Worm (Caenorhabditis elegans) whole organism, L4 larva: Measurements from ENCODE around the gene C33F10.1.

Source experiments
- F26F4.8 ChIP-seq: fragments of 200-800 bp; sonication (Bioruptor generic); conservative IDR thresholded peaks from 2 replicates; pipeline ENCODE4 v1.3.6; 2022; ENCODE audit warnings: missing genetic modification characterization, missing compliant biosample characterization
- F44E2.7 ChIP-seq: fragments of 200-800 bp; sonication (Bioruptor generic); IDR thresholded peaks from 2 replicates; pipeline ENCODE4 v2.1.2; 2022; ENCODE audit warnings: missing genetic modification characterization, missing compliant biosample characterization
- F49E8.2 ChIP-seq: sonication (generic microtip); optimal IDR thresholded peaks from 2 replicates; lab custom pipeline; 2016; ENCODE audit warnings: missing compliant biosample characterization, mild to moderate bottlenecking, missing genetic modification characterization, borderline replicate concordance
- R02D3.7 ChIP-seq: fragments of 150-350 bp; sonication (generic microtip); optimal IDR thresholded peaks from 3 replicates; lab custom pipeline; 2014; ENCODE audit warnings: missing biosample characterization, missing genetic modification characterization
- Y48G9A.11 ChIP-seq: fragments of 200-800 bp; sonication (Bioruptor generic); IDR thresholded peaks from 2 replicates; pipeline ENCODE4 v1.3.6; 2022; ENCODE audit warnings: missing genetic modification reagents, missing genetic modification characterization, missing compliant biosample characterization
- Y75B8A.6 ChIP-seq: fragments of 200-800 bp; sonication (Bioruptor generic); IDR thresholded peaks from 2 replicates; pipeline ENCODE4 v1.3.6; 2022; ENCODE audit warnings: missing genetic modification reagents, missing genetic modification characterization, missing compliant biosample characterization
- ZK337.2 ChIP-seq: fragments of 200-800 bp; sonication (Bioruptor generic); IDR thresholded peaks from 2 replicates; pipeline ENCODE4 v1.3.6; 2022; ENCODE audit warnings: missing genetic modification reagents, missing genetic modification characterization, missing compliant biosample characterization
- aha-1 ChIP-seq: fragments of 150-350 bp; peaks from one replicate; lab custom pipeline; 2014; ENCODE audit warnings: missing biosample characterization, missing genetic modification characterization
- aly-2 ChIP-seq: sonication (generic microtip); optimal IDR thresholded peaks from 2 replicates; lab custom pipeline; 2018; ENCODE audit warnings: missing biosample characterization, missing genetic modification characterization
- arid-1 ChIP-seq: fragments of 200-800 bp; sonication (Bioruptor generic); conservative IDR thresholded peaks from 2 replicates; pipeline ENCODE4 v1.3.6; 2022; ENCODE audit warnings: missing genetic modification reagents, missing genetic modification characterization, missing compliant biosample characterization
- attf-4 ChIP-seq: sonication (generic microtip); optimal IDR thresholded peaks from 3 replicates; lab custom pipeline; 2017; ENCODE audit warnings: missing biosample characterization, missing genetic modification characterization
- ceh-62 ChIP-seq: sonication (generic microtip); optimal IDR thresholded peaks from 2 replicates; lab custom pipeline; 2017; ENCODE audit warnings: missing biosample characterization, missing genetic modification characterization
- ces-1 ChIP-seq: fragments of 150-350 bp; sonication (generic microtip); optimal IDR thresholded peaks from 4 replicates; lab custom pipeline; 2014; ENCODE audit warnings: missing biosample characterization, missing genetic modification reagents, missing genetic modification characterization
- cey-2 ChIP-seq: sonication (generic microtip); optimal IDR thresholded peaks from 3 replicates; lab custom pipeline; 2017; ENCODE audit warnings: missing genetic modification characterization, mild to moderate bottlenecking, missing compliant biosample characterization, antibody characterized with exemption, borderline replicate concordance; ENCODE audit not compliant: insufficient read depth
- ctbp-1 ChIP-seq: fragments of 200-800 bp; sonication (Bioruptor generic); IDR thresholded peaks from 2 replicates; pipeline ENCODE4 v1.3.6; 2022; ENCODE audit warnings: missing genetic modification reagents, missing genetic modification characterization, missing compliant biosample characterization
- daf-16 ChIP-seq, 3 experiments: sonication (generic microtip); optimal IDR thresholded peaks; 2 replicates each; lab custom pipeline; 2016 to 2017; ENCODE audit warnings: missing genetic modification characterization in 3 of 3, missing genetic modification reagents in 3 of 3, mild to moderate bottlenecking in 2 of 3, missing compliant biosample characterization in 2 of 3, missing biosample characterization in 1 of 3, moderate library complexity in 1 of 3
- dmd-8 ChIP-seq: fragments of 200-800 bp; sonication (Bioruptor generic); IDR thresholded peaks from 2 replicates; pipeline ENCODE4 v1.3.6; 2022; ENCODE audit warnings: missing genetic modification characterization, missing compliant biosample characterization
- dmd-9 ChIP-seq: fragments of 200-800 bp; sonication (Bioruptor generic); IDR thresholded peaks from 2 replicates; pipeline ENCODE4 v1.3.6; 2022; ENCODE audit warnings: missing genetic modification reagents, missing genetic modification characterization, missing compliant biosample characterization
- dpl-1 ChIP-seq: fragments of 150-350 bp; optimal IDR thresholded peaks from 2 replicates; lab custom pipeline; 2014; ENCODE audit warnings: missing biosample characterization, missing genetic modification reagents, missing genetic modification characterization
- duxl-1 ChIP-seq: sonication (generic microtip); optimal IDR thresholded peaks from 2 replicates; lab custom pipeline; 2016; ENCODE audit warnings: mild to moderate bottlenecking, missing genetic modification characterization, moderate library complexity, missing compliant biosample characterization; ENCODE audit not compliant: poor library complexity
- fkh-10 ChIP-seq: fragments of 150-350 bp; optimal IDR thresholded peaks from 2 replicates; lab custom pipeline; 2014; ENCODE audit warnings: missing biosample characterization, missing genetic modification reagents, missing genetic modification characterization
- gei-8 ChIP-seq: fragments of 200-800 bp; sonication (Bioruptor generic); optimal IDR thresholded peaks from 2 replicates; lab custom pipeline; 2018; ENCODE audit warnings: mild to moderate bottlenecking, missing genetic modification characterization, missing compliant biosample characterization
- hif-1 ChIP-seq, 2 experiments: sonication (generic microtip); optimal IDR thresholded peaks; 2 replicates each; lab custom pipeline; 2016 to 2017; ENCODE audit warnings: missing compliant biosample characterization in 2 of 2, missing genetic modification characterization in 2 of 2, missing genetic modification reagents in 2 of 2, missing genotype in 2 of 2, mild to moderate bottlenecking in 1 of 2
- hlh-30 ChIP-seq: sonication (generic microtip); optimal IDR thresholded peaks from 2 replicates; lab custom pipeline; 2017; ENCODE audit warnings: antibody characterized with exemption, mild to moderate bottlenecking, missing genetic modification characterization, missing compliant biosample characterization; ENCODE audit not compliant: insufficient read depth
- hmg-1.1 ChIP-seq: fragments of 200-800 bp; sonication (Bioruptor generic); IDR thresholded peaks from 2 replicates; pipeline ENCODE4 v1.3.6; 2022; ENCODE audit warnings: missing genetic modification reagents, missing genetic modification characterization, missing compliant biosample characterization
- lin-13 ChIP-seq: fragments of 150-350 bp; optimal IDR thresholded peaks from 2 replicates; lab custom pipeline; 2014; ENCODE audit warnings: missing biosample characterization, missing genetic modification reagents, missing genetic modification characterization
- lin-15B ChIP-seq: fragments of 150-350 bp; sonication (generic microtip); optimal IDR thresholded peaks from 3 replicates; lab custom pipeline; 2014; ENCODE audit warnings: missing biosample characterization, missing genetic modification characterization
- lin-38 ChIP-seq: fragments of 200-800 bp; sonication (Bioruptor generic); IDR thresholded peaks from 2 replicates; pipeline ENCODE4 v1.3.6; 2022; ENCODE audit warnings: missing genetic modification reagents, missing genetic modification characterization, missing compliant biosample characterization
- madf-5 ChIP-seq, 2 experiments: fragments of 200-800 bp; sonication (Bioruptor generic); IDR thresholded peaks; 2 replicates each; pipeline ENCODE4 v1.3.6; 2022; ENCODE audit warnings: missing compliant biosample characterization in 2 of 2, missing genetic modification characterization in 2 of 2
- madf-9 ChIP-seq: fragments of 200-800 bp; sonication (Bioruptor generic); conservative IDR thresholded peaks from 2 replicates; pipeline ENCODE4 v1.3.6; 2022; ENCODE audit warnings: missing genetic modification reagents, missing genetic modification characterization, missing compliant biosample characterization
- mdl-1 ChIP-seq, 2 experiments: fragments of 150-350 bp in 1 of 2; sonication (generic microtip) in 1 of 2; optimal IDR thresholded peaks; 2 replicates each; lab custom pipeline; 2014 to 2017; ENCODE audit warnings: missing biosample characterization in 2 of 2, missing genetic modification characterization in 2 of 2
- mdt-29 ChIP-seq: fragments of 200-800 bp; sonication (Bioruptor generic); IDR thresholded peaks from 2 replicates; pipeline ENCODE4 v1.3.6; 2022; ENCODE audit warnings: missing genetic modification reagents, missing genetic modification characterization, missing compliant biosample characterization
- mes-2 ChIP-seq: sonication (generic microtip); optimal IDR thresholded peaks from 2 replicates; lab custom pipeline; 2016; ENCODE audit warnings: missing genotype, mild to moderate bottlenecking, missing genetic modification characterization, missing compliant biosample characterization; ENCODE audit not compliant: poor library complexity, severe bottlenecking
- mxl-2 ChIP-seq: fragments of 200-800 bp; sonication (Bioruptor generic); conservative IDR thresholded peaks from 2 replicates; pipeline ENCODE4 v1.3.6; 2022; ENCODE audit warnings: missing genetic modification reagents, missing genetic modification characterization, missing compliant biosample characterization
- mxl-3 ChIP-seq: fragments of 200-800 bp; sonication (Bioruptor generic); optimal IDR thresholded peaks from 2 replicates; lab custom pipeline; 2018; ENCODE audit warnings: mild to moderate bottlenecking, missing genetic modification characterization, missing compliant biosample characterization
- nhr-10 ChIP-seq: fragments of 150-350 bp; optimal IDR thresholded peaks from 2 replicates; lab custom pipeline; 2014; ENCODE audit warnings: missing biosample characterization, missing genetic modification characterization
- nhr-102 ChIP-seq: sonication (generic microtip); optimal IDR thresholded peaks from 2 replicates; lab custom pipeline; 2016; ENCODE audit warnings: mild to moderate bottlenecking, missing genetic modification characterization, moderate library complexity, missing compliant biosample characterization
- nhr-111 ChIP-seq: fragments of 200-800 bp; sonication (Bioruptor generic); optimal IDR thresholded peaks from 2 replicates; lab custom pipeline; 2018; ENCODE audit warnings: mild to moderate bottlenecking, missing genetic modification characterization, missing compliant biosample characterization
- nhr-25 ChIP-seq: sonication (generic microtip); optimal IDR thresholded peaks from 2 replicates; lab custom pipeline; 2017; ENCODE audit warnings: missing genetic modification characterization, mild to moderate bottlenecking, missing compliant biosample characterization, antibody characterized with exemption, moderate library complexity, borderline replicate concordance; ENCODE audit not compliant: insufficient read depth
- nhr-28 ChIP-seq: fragments of 150-350 bp; optimal IDR thresholded peaks from 2 replicates; lab custom pipeline; 2014; ENCODE audit warnings: missing biosample characterization, missing genetic modification characterization
- nhr-41 ChIP-seq: fragments of 200-800 bp; sonication (Bioruptor generic); IDR thresholded peaks from 2 replicates; pipeline ENCODE4 v1.3.6; 2022; ENCODE audit warnings: missing genetic modification reagents, missing genetic modification characterization, missing compliant biosample characterization
- nhr-77 ChIP-seq: fragments of 150-350 bp; optimal IDR thresholded peaks from 2 replicates; lab custom pipeline; 2014; ENCODE audit warnings: missing biosample characterization, missing genetic modification characterization
- php-3 ChIP-seq: fragments of 200-800 bp; sonication (Bioruptor generic); IDR thresholded peaks from 2 replicates; pipeline ENCODE4 v1.3.6; 2022; ENCODE audit warnings: missing genetic modification reagents, missing genetic modification characterization, missing compliant biosample characterization
- rbr-2 ChIP-seq: sonication (generic microtip); optimal IDR thresholded peaks from 2 replicates; lab custom pipeline; 2016; ENCODE audit warnings: missing genotype, missing genetic modification characterization, missing compliant biosample characterization
- saeg-2 ChIP-seq: fragments of 200-800 bp; sonication (Bioruptor generic); IDR thresholded peaks from 2 replicates; pipeline ENCODE4 v1.3.6; 2022; ENCODE audit warnings: missing genetic modification reagents, missing genetic modification characterization, missing compliant biosample characterization
- snpc-4 ChIP-seq: fragments of 150-350 bp; optimal IDR thresholded peaks from 2 replicates; lab custom pipeline; 2014; ENCODE audit warnings: missing biosample characterization, missing genetic modification characterization
- spr-1 ChIP-seq: sonication (generic microtip); optimal IDR thresholded peaks from 2 replicates; lab custom pipeline; 2016; ENCODE audit warnings: mild to moderate bottlenecking, missing genetic modification characterization, missing compliant biosample characterization
- unc-39 ChIP-seq: sonication (generic microtip); optimal IDR thresholded peaks from 2 replicates; lab custom pipeline; 2017; ENCODE audit warnings: missing biosample characterization, missing genetic modification characterization
- vab-7 ChIP-seq: fragments of 200-800 bp; sonication (Bioruptor generic); IDR thresholded peaks from 2 replicates; pipeline ENCODE4 v1.3.6; 2022; ENCODE audit warnings: missing genetic modification reagents, missing genetic modification characterization, missing compliant biosample characterization
- zip-11 ChIP-seq: fragments of 200-800 bp; sonication (Bioruptor generic); IDR thresholded peaks from 2 replicates; pipeline ENCODE4 v1.3.6; 2022; ENCODE audit warnings: missing genetic modification characterization, missing compliant biosample characterization

The C33F10.1 gene

ce11 chrII:4791272-4791671 lies 43.6 kb upstream of the C33F10.1 start, which contains the start of gene F26G1.1:
Gene F26G1.1 (plus strand): TSS chrII:4791618.
- TF ChIP-seq fkh-10 (GFP tag; lab: Kevin White, UChicago) (no peak), F49E8.2 (tag; lab: Kevin White, UChicago) (peak; percentile 33), gei-8 (GFP tag; lab: Kevin White, UChicago) (no peak), F26F4.8 (GFP tag; lab: Robert Waterston, UW) (no peak), lin-13 (GFP tag; lab: Kevin White, UChicago) (no peak), nhr-10 (tag; lab: Kevin White, UChicago) (no peak), mxl-2 (GFP tag; lab: Robert Waterston, UW) (no peak), aha-1 (tag; lab: Kevin White, UChicago) (peak; percentile 38), duxl-1 (peak; percentile 42), mdl-1 (tag; optimal IDR thresholded peaks at IDR 0.05; lab: Kevin White, UChicago) (no peak), vab-7 (GFP tag; lab: Robert Waterston, UW) (0 out of 2 replicates have a peak, but pooled peaks have one; percentile 9), nhr-25 (tag; lab: Kevin White, UChicago) (no peak), saeg-2 (GFP tag; lab: Robert Waterston, UW) (no peak), php-3 (GFP tag; lab: Robert Waterston, UW) (no peak), cey-2 (no peak), dmd-8 (GFP tag; lab: Robert Waterston, UW) (no peak), mxl-3 (no peak), hlh-30 (tag; lab: Kevin White, UChicago) (no peak), ZK337.2 (peak; percentile 91), attf-4 (no peak), Y75B8A.6 (GFP tag; lab: Robert Waterston, UW) (no peak), ces-1 (GFP tag; lab: Kevin White, UChicago) (no peak), lin-38 (GFP tag; lab: Robert Waterston, UW) (peak; percentile 68), nhr-102 (tag; lab: Kevin White, UChicago) (peak; percentile 36), lin-15B (tag; lab: Kevin White, UChicago) (no peak), nhr-111 (GFP tag; lab: Kevin White, UChicago) (no peak), nhr-41 (GFP tag; lab: Robert Waterston, UW) (no peak), Y48G9A.11 (GFP tag; lab: Robert Waterston, UW) (peak; percentile 91), R02D3.7 (tag; lab: Kevin White, UChicago) (no peak), aly-2 (tag; lab: Kevin White, UChicago) (no peak), arid-1 (no peak), hif-1 (tag; optimal IDR thresholded peaks at IDR 0.05; lab: Kevin White, UChicago) (peak in 1 of 2 experiments; percentile 87), dpl-1 (peak; percentile 92), ctbp-1 (GFP tag; lab: Robert Waterston, UW) (no peak), daf-16 (GFP tag; optimal IDR thresholded peaks at IDR 0.05; lab: Kevin White, UChicago) (no peak), daf-16 (tag; optimal IDR thresholded peaks at IDR 0.05; lab: Kevin White, UChicago) (no peak), nhr-28 (tag; lab: Kevin White, UChicago) (no peak), zip-11 (GFP tag; lab: Robert Waterston, UW) (no peak), ceh-62 (tag; lab: Kevin White, UChicago) (no peak), mdt-29 (GFP tag; lab: Robert Waterston, UW) (no peak), F44E2.7 (GFP tag; lab: Robert Waterston, UW) (no peak), nhr-77 (tag; lab: Kevin White, UChicago) (no peak), mes-2 (tag; lab: Kevin White, UChicago) (peak; percentile 98), dmd-9 (GFP tag; lab: Robert Waterston, UW) (peak; percentile 90), madf-5 (GFP tag; IDR thresholded peaks at IDR 0.05; lab: Robert Waterston, UW) (no peak), hmg-1.1 (GFP tag; lab: Robert Waterston, UW) (no peak), snpc-4 (tag; lab: Kevin White, UChicago) (no peak), unc-39 (tag; lab: Kevin White, UChicago) (no peak), madf-9 (GFP tag; lab: Robert Waterston, UW) (peak; percentile 76), rbr-2 (peak; percentile 6), spr-1 (tag; lab: Kevin White, UChicago) (peak; percentile 63)
